Worm (Caenorhabditis elegans): ENCODE measurements around the gene smg-8.

DNA sequence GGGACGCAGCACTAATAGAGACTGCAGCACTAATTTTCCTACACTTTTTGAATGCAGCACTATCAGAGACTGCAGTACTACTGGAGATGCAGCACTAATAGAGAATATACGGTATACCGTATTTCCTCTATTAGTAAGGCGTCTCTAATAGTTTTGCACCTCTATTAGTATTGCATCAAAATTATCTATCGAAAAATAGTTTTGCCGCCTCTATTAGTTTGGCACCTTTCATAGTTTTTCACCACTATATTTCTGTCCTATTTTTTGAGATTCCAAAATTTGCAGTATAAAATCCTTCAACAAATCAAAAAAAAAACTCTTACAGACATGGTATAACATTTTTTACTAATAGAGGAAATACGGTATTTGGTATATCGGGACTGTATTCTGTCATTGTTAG, 47.4 kb upstream of the smg-8 start:
- TF ChIP-seq snpc-4 (tag; optimal IDR thresholded peaks at IDR 0.05) (no peak), unc-62 (GFP tag; optimal IDR thresholded peaks at IDR 0.05) (no peak), egl-27 (tag; optimal IDR thresholded peaks at IDR 0.05) (no peak), lin-39 (tag; optimal IDR thresholded peaks at IDR 0.05) (no peak), ama-1 (optimal IDR thresholded peaks at IDR 0.05) (no peak), lin-11 (tag; optimal IDR thresholded peaks at IDR 0.05) (no peak), ztf-11 (tag; optimal IDR thresholded peaks at IDR 0.05) (no peak), skn-1 (tag; optimal IDR thresholded peaks at IDR 0.05) (no peak), aly-2 (tag; optimal IDR thresholded peaks at IDR 0.05) (no peak), ZK546.5 (tag; optimal IDR thresholded peaks at IDR 0.05) (no peak), nhr-237 (tag; optimal IDR thresholded peaks at IDR 0.05) (no peak), peb-1 (tag; optimal IDR thresholded peaks at IDR 0.05) (no peak), mdl-1 (tag; optimal IDR thresholded peaks at IDR 0.05) (no peak)

All from whole organism, L2 larva.